Worm (Caenorhabditis elegans): Measurements from ENCODE around the gene gpa-9.

The gpa-9 gene

ce11 chrV:12659426-12659825 lies 10.3 kb upstream of the gpa-9 start, which contains the start of gene ccch-3 (continued):
- TF ChIP-seq fkh-10 (GFP tag; optimal IDR thresholded peaks at IDR 0.05) (peak; percentile 36), hlh-30 (tag; optimal IDR thresholded peaks at IDR 0.05; ENCODE audit: insufficient read depth) (peak; percentile 86), saeg-2 (GFP tag; IDR thresholded peaks at IDR 0.05) (no peak), egl-43 (GFP tag; IDR thresholded peaks at IDR 0.05) (no peak), mdt-29 (GFP tag; IDR thresholded peaks at IDR 0.05) (no peak), egl-27 (tag; optimal IDR thresholded peaks at IDR 0.05) (no peak), lin-15B (tag; optimal IDR thresholded peaks at IDR 0.05) (no peak), zip-11 (GFP tag; IDR thresholded peaks at IDR 0.05) (no peak), ZK337.2 (GFP tag; IDR thresholded peaks at IDR 0.05) (no peak), vab-7 (GFP tag; IDR thresholded peaks at IDR 0.05) (no peak), nhr-41 (GFP tag; IDR thresholded peaks at IDR 0.05) (no peak), nhr-11 (tag; optimal IDR thresholded peaks at IDR 0.05) (peak; percentile 51), nhr-76 (tag; optimal IDR thresholded peaks at IDR 0.05) (no peak), nhr-77 (tag; optimal IDR thresholded peaks at IDR 0.05) (peak; percentile 53), ztf-7 (tag; optimal IDR thresholded peaks at IDR 0.05) (no peak), nhr-6 (tag; optimal IDR thresholded peaks at IDR 0.05) (peak; percentile 94), ceh-82 (tag; optimal IDR thresholded peaks at IDR 0.05) (no peak), F26F4.8 (GFP tag; conservative IDR thresholded peaks at IDR 0.05) (no peak), nhr-28 (tag; optimal IDR thresholded peaks at IDR 0.05) (peak; percentile 56), skn-1 (tag; optimal IDR thresholded peaks at IDR 0.05) (no peak), ztf-11 (tag; optimal IDR thresholded peaks at IDR 0.05) (no peak), dmd-9 (GFP tag; IDR thresholded peaks at IDR 0.05) (no peak), unc-39 (tag; optimal IDR thresholded peaks at IDR 0.05) (no peak), mxl-3 (GFP tag; optimal IDR thresholded peaks at IDR 0.05) (peak; percentile 33), nhr-111 (GFP tag; optimal IDR thresholded peaks at IDR 0.05) (no peak), tag-97 (GFP tag; IDR thresholded peaks at IDR 0.05) (no peak), spr-1 (tag; optimal IDR thresholded peaks at IDR 0.05) (no peak), ama-1 (optimal IDR thresholded peaks at IDR 0.05) (no peak), zfp-3 (GFP tag; conservative IDR thresholded peaks at IDR 0.05) (no peak), lin-38 (GFP tag; IDR thresholded peaks at IDR 0.05) (peak; percentile 77), snpc-4 (tag; optimal IDR thresholded peaks at IDR 0.05) (no peak), Y75B8A.6 (GFP tag; IDR thresholded peaks at IDR 0.05) (0 out of 2 replicates have a peak, but pooled peaks have one; percentile 56), mep-1 (tag; optimal IDR thresholded peaks at IDR 0.05) (peak; percentile 78), attf-4 (tag; optimal IDR thresholded peaks at IDR 0.05) (no peak), nhr-25 (tag; optimal IDR thresholded peaks at IDR 0.05; ENCODE audit: borderline replicate concordance, insufficient read depth) (peak; percentile 69), duxl-1 (tag; optimal IDR thresholded peaks at IDR 0.05; ENCODE audit: poor library complexity) (no peak), F44E2.7 (GFP tag; IDR thresholded peaks at IDR 0.05) (no peak), mes-2 (tag; optimal IDR thresholded peaks at IDR 0.05; ENCODE audit: poor library complexity, severe bottlenecking) (peak; percentile 87), hif-1 (tag; optimal IDR thresholded peaks at IDR 0.05) (no peak), aha-1 (tag) (no peak), hmg-1.1 (GFP tag; IDR thresholded peaks at IDR 0.05) (peak; percentile 52; the same call in 1 of the 2 replicates), ceh-28 (tag; optimal IDR thresholded peaks at IDR 0.05) (no peak), gei-8 (GFP tag; optimal IDR thresholded peaks at IDR 0.05) (peak; percentile 13), ceh-62 (tag; optimal IDR thresholded peaks at IDR 0.05) (no peak), R02D3.7 (tag; optimal IDR thresholded peaks at IDR 0.05) (no peak), lin-1 (GFP tag; IDR thresholded peaks at IDR 0.05) (no peak), cey-2 (tag; optimal IDR thresholded peaks at IDR 0.05; ENCODE audit: borderline replicate concordance, insufficient read depth) (no peak), F37D6.2 (tag; optimal IDR thresholded peaks at IDR 0.05) (no peak), daf-16 (GFP tag; optimal IDR thresholded peaks at IDR 0.05) (no peak), daf-16 (tag; optimal IDR thresholded peaks at IDR 0.05) (peak; percentile 28), php-3 (GFP tag; IDR thresholded peaks at IDR 0.05) (no peak), madf-5 (GFP tag; IDR thresholded peaks at IDR 0.05) (no peak), mxl-2 (GFP tag; conservative IDR thresholded peaks at IDR 0.05) (no peak)

Data from whole organism, L4 larva.